Comparison of ENCODE assay signal across 1 worm cellular context in genomic region chrV:15553869-15554268, ce11.
TF ChIP-seq lines count a peak whose summit lies in the region.

No protein-coding gene starts in this region.

TF ChIP-seq in whole organism, L4 larva, 104 proteins besides CTCF, POLR2A, EP300 and RAD21 (continued from another document):
- TF ChIP-seq egl-43 (GFP tag; IDR thresholded peaks at IDR 0.05; lab: Robert Waterston, UW), result peak; percentile 87
- no peak for TF ChIP-seq ceh-62 (tag; optimal IDR thresholded peaks at IDR 0.05; lab: Kevin White, UChicago)
- peak; percentile 28 for TF ChIP-seq mep-1 (tag; optimal IDR thresholded peaks at IDR 0.05; lab: Kevin White, UChicago)
- peak; percentile 22 for TF ChIP-seq spr-1 (tag; optimal IDR thresholded peaks at IDR 0.05; lab: Kevin White, UChicago)
- no peak for TF ChIP-seq php-3 (GFP tag; IDR thresholded peaks at IDR 0.05; lab: Robert Waterston, UW)
- no peak for TF ChIP-seq duxl-1 (tag; optimal IDR thresholded peaks at IDR 0.05; lab: Kevin White, UChicago; ENCODE audit: poor library complexity)
- TF ChIP-seq spr-3 (GFP tag; optimal IDR thresholded peaks at IDR 0.05; lab: Kevin White, UChicago), result no peak
- no peak for TF ChIP-seq daf-19 (GFP tag; conservative IDR thresholded peaks at IDR 0.05; lab: Robert Waterston, UW)
- TF ChIP-seq T26A8.4 (GFP tag; IDR thresholded peaks at IDR 0.05; lab: Robert Waterston, UW), result peak; percentile 56
- TF ChIP-seq ZK546.5 (tag; optimal IDR thresholded peaks at IDR 0.05; lab: Kevin White, UChicago), result no peak
- TF ChIP-seq hlh-30 (tag; optimal IDR thresholded peaks at IDR 0.05; lab: Kevin White, UChicago; ENCODE audit: insufficient read depth), result peak; percentile 19
- TF ChIP-seq nhr-77 (tag; optimal IDR thresholded peaks at IDR 0.05; lab: Kevin White, UChicago), result peak; percentile 15
- TF ChIP-seq nhr-25 (tag; optimal IDR thresholded peaks at IDR 0.05; lab: Kevin White, UChicago; ENCODE audit: borderline replicate concordance, insufficient read depth), result no peak
- TF ChIP-seq mxl-3 (GFP tag; optimal IDR thresholded peaks at IDR 0.05; lab: Kevin White, UChicago), result no peak
- TF ChIP-seq dmd-6 (GFP tag; IDR thresholded peaks at IDR 0.05; lab: Robert Waterston, UW), result peak; percentile 44
- TF ChIP-seq lin-29 (GFP tag; IDR thresholded peaks at IDR 0.05; lab: Robert Waterston, UW), result no peak
- no peak for TF ChIP-seq egl-27 (tag; optimal IDR thresholded peaks at IDR 0.05; lab: Kevin White, UChicago)
- TF ChIP-seq hif-1 (tag; optimal IDR thresholded peaks at IDR 0.05; lab: Kevin White, UChicago), result no peak
- no peak for TF ChIP-seq cey-2 (tag; optimal IDR thresholded peaks at IDR 0.05; lab: Kevin White, UChicago; ENCODE audit: borderline replicate concordance, insufficient read depth)
- no peak for TF ChIP-seq nhr-76 (tag; optimal IDR thresholded peaks at IDR 0.05; lab: Kevin White, UChicago)
